Worm (Caenorhabditis elegans): ENCODE measurements around the gene arrd-18.

- TF ChIP-seq T22C8.4 (GFP tag; IDR thresholded peaks at IDR 0.05) = no peak
- TF ChIP-seq klf-2 (GFP tag; conservative IDR thresholded peaks at IDR 0.05) = no peak
- TF ChIP-seq med-1 (GFP tag; optimal IDR thresholded peaks at IDR 0.05; ENCODE audit: insufficient read depth) = no peak
- TF ChIP-seq ref-1 (GFP tag; conservative IDR thresholded peaks at IDR 0.05) = no peak
- no peak for TF ChIP-seq ztf-23 (GFP tag; IDR thresholded peaks at IDR 0.05)
- TF ChIP-seq tab-1 (GFP tag; IDR thresholded peaks at IDR 0.05) = no peak
Measured at ce11 chrV:3299437-3299836, 12.5 kb downstream of the arrd-18 start.

Measured in whole organism, midembryonic.